Worm (Caenorhabditis elegans): ENCODE measurements around the gene Y60A9.3.

DNA sequence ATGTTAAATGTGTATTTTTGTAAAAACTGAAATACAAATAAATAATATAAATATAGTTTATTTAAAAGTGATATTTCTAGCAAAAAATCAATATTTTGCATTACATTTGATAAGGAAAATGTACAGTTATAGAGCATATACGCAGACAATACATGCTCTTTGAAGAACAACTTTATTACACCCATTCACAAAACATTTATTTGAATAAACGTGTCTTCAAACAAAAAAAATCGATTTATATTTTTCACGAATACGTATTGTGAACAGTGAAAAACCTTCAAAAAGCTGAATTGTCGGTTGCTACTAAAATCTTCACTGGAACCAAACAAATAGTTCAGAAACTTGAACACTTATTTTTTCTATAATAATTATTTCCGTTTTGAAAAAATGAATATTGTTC lies 35.5 kb upstream of the Y60A9.3 start, which contains the start of gene K04G11.3:
- TF ChIP-seq hlh-1 (tag; optimal IDR thresholded peaks at IDR 0.05), result no peak
- TF ChIP-seq snpc-4 (tag; optimal IDR thresholded peaks at IDR 0.05), result no peak
